Worm (Caenorhabditis elegans): Measurements from ENCODE around the gene srh-118.

DNA sequence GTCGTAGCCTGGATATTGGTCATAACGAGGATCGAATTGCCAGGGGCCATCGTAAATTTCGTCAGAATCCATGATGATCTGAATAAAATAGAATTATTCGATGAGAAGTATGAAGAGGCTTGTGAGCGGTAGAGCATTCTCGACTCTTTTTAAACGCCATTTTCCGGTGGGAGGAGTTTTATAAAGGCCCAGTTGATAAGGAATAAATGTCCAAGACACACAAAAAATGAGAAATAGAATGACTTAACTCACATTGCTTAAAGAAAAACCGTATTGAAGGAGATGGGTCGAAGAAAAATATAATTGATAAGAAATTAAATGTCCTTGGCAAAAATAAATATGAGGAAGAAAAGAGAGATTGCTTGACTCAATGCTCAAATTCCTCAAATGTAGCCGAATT is 26.8 kb downstream of the srh-118 start, which contains the start of gene F20E11.17:
- TF ChIP-seq nhr-179 (tag; optimal IDR thresholded peaks at IDR 0.05) (no peak), lin-40 (tag; optimal IDR thresholded peaks at IDR 0.05) (no peak), fkh-3 (tag; optimal IDR thresholded peaks at IDR 0.05) (no peak), nfyb-1 (GFP tag; IDR thresholded peaks at IDR 0.05) (no peak), mxl-1 (tag; optimal IDR thresholded peaks at IDR 0.05) (no peak), tbx-9 (tag; optimal IDR thresholded peaks at IDR 0.05; ENCODE audit: borderline replicate concordance) (no peak), Y95B8A.8 (GFP tag; IDR thresholded peaks at IDR 0.05) (no peak), madf-8 (GFP tag; conservative IDR thresholded peaks at IDR 0.05) (no peak), sptf-2 (GFP tag; optimal IDR thresholded peaks at IDR 0.05) (no peak), ceh-91 (GFP tag; IDR thresholded peaks at IDR 0.05) (no peak)
